Worm (Caenorhabditis elegans) whole organism, L1 larva: Measurements from ENCODE around the gene nhr-235.
A peak's percentile ranks its signal among the peaks of the same experiment; 100 is the strongest.

Experiments
- C04F5.9 ChIP-seq: sonication (generic microtip); optimal IDR thresholded peaks from 2 replicates; lab custom pipeline; 2016; ENCODE audit warnings: missing genetic modification characterization, missing compliant biosample characterization
- ama-1 ChIP-seq: fragments of 150-350 bp; optimal IDR thresholded peaks from 2 replicates; lab custom pipeline; 2014
- efl-1 ChIP-seq, 4 experiments: fragments of 150-350 bp; optimal IDR thresholded peaks in 3 of 4; peaks in 1 of 4; 1 replicate in 1 of 4; 2 replicates in 3 of 4; lab custom pipeline; 2014; ENCODE audit warnings: missing biosample characterization in 2 of 4, missing genetic modification characterization in 2 of 4, missing genetic modification reagents in 2 of 4
- lin-15B ChIP-seq: fragments of 150-350 bp; sonication (generic microtip); optimal IDR thresholded peaks from 3 replicates; lab custom pipeline; 2014; ENCODE audit warnings: missing biosample characterization, missing genetic modification characterization
- sptf-1 ChIP-seq: fragments of 150-350 bp; optimal IDR thresholded peaks from 2 replicates; lab custom pipeline; 2014; ENCODE audit warnings: missing biosample characterization, missing genetic modification characterization
- tbx-2 ChIP-seq: sonication (generic microtip); optimal IDR thresholded peaks from 2 replicates; lab custom pipeline; 2016; ENCODE audit warnings: missing genetic modification characterization, missing compliant biosample characterization

DNA sequence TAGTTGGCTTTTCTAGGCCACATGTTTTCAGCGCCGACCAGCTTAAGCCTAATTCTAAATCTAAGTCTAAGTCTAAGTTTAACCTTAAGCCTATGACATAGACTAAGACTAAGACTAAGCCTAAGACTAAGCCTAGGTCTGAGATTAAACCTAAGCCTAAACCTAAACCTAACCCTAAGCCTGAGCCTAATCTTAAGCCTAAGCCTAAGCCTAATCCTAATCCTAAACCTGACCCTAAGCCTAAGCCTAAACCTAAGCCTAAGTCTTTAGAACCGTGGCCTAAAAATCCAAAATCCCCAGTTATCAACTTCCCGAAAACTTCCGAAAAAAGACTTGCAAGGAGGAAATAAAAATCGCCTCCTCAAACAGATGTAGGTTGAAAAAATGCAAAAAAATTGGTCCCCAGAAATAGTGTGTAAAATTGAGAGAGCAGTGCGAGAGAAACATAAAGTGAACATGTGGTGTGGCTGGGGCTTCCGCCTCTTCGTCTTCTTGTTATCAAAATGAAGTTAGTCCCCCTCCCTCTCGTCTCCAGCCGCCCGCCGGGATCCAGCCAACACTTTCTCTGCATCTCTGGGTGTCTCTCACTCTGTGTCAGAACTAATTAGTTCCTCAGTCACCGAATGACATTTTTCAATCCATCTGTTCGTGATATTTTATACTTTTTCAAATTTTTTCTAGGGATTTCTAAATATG is 19.4 kb downstream of the nhr-235 start:
- TF ChIP-seq sptf-1 (tag; lab: Kevin White, UChicago) (no peak), tbx-2 (no peak), lin-15B (tag; lab: Kevin White, UChicago) (no peak), efl-1 (optimal IDR thresholded peaks at IDR 0.05; lab: Kevin White, UChicago) (peak; percentile 12 to 38), efl-1 (GFP tag; optimal IDR thresholded peaks at IDR 0.05 in 1 of 2; lab: Kevin White, UChicago) (peak in 1 of 2 experiments; percentile 22), C04F5.9 (tag; lab: Kevin White, UChicago) (no peak), ama-1 (lab: Kevin White, UChicago) (no peak)
